Fruit fly (Drosophila melanogaster): ENCODE results near the gene Sec20.

Gene Sec20

dm6 chr3R:5772433-5772832 is 51.9 kb downstream of the Sec20 start:
- TF ChIP-seq Hnf4 (GFP tag; optimal IDR thresholded peaks at IDR 0.05) = no peak
- TF ChIP-seq psq (GFP tag; optimal IDR thresholded peaks at IDR 0.05) = no peak
- TF ChIP-seq OdsH (GFP tag; optimal IDR thresholded peaks at IDR 0.05) = no peak
- no peak for TF ChIP-seq Myc (optimal IDR thresholded peaks at IDR 0.05)
- TF ChIP-seq CrebA (GFP tag; optimal IDR thresholded peaks at IDR 0.05; ENCODE audit: borderline replicate concordance) = no peak
- no peak for TF ChIP-seq jim (GFP tag; optimal IDR thresholded peaks at IDR 0.05)
- TF ChIP-seq h (GFP tag; optimal IDR thresholded peaks at IDR 0.05) = no peak

Measured in whole organism, wandering third instar larva.